Fruit fly (Drosophila melanogaster) whole organism, embryonic: ENCODE data around the gene CG17029.

Experiments used
- Bdp1 ChIP-seq: fragments of 200-800 bp; sonication (Bioruptor generic); optimal IDR thresholded peaks from 3 replicates; lab custom pipeline; 2016; ENCODE audit warnings: missing biosample characterization, missing genetic modification characterization
- CG10267 ChIP-seq: fragments of 200-800 bp; sonication (Bioruptor generic); optimal IDR thresholded peaks from 2 replicates; lab custom pipeline; 2018; ENCODE audit warnings: missing biosample characterization, mild to moderate bottlenecking, missing genetic modification characterization, moderate library complexity
- CG10462 ChIP-seq: fragments of 200-800 bp; sonication (Bioruptor generic); optimal IDR thresholded peaks from 2 replicates; lab custom pipeline; 2016; ENCODE audit warnings: missing biosample characterization, missing genetic modification characterization
- CG13624 ChIP-seq: fragments of 200-800 bp; sonication (Bioruptor generic); optimal IDR thresholded peaks from 2 replicates; lab custom pipeline; 2016; ENCODE audit warnings: missing biosample characterization, missing genetic modification characterization
- CG13775 ChIP-seq: fragments of 200-800 bp; sonication (Bioruptor generic); optimal IDR thresholded peaks from 3 replicates; lab custom pipeline; 2017; ENCODE audit warnings: missing biosample characterization, mild to moderate bottlenecking, missing genetic modification characterization
- CG14050 ChIP-seq: fragments of 200-800 bp; sonication (Bioruptor generic); IDR thresholded peaks from 3 replicates; pipeline ENCODE4 v1.3.6; 2022; ENCODE audit warnings: missing biosample characterization, missing genetic modification characterization
- CG14667 ChIP-seq: fragments of 200-800 bp; sonication (Bioruptor generic); IDR thresholded peaks from 2 replicates; pipeline ENCODE4 v1.3.6; 2022; ENCODE audit warnings: missing biosample characterization, missing genetic modification characterization
- CG14965 ChIP-seq: fragments of 200-800 bp; sonication (Bioruptor generic); optimal IDR thresholded peaks from 2 replicates; lab custom pipeline; 2016; ENCODE audit warnings: missing biosample characterization, missing genetic modification characterization, borderline replicate concordance
- CG17186 ChIP-seq: fragments of 200-800 bp; sonication (Bioruptor generic); optimal IDR thresholded peaks from 3 replicates; lab custom pipeline; 2017; ENCODE audit warnings: missing biosample characterization, missing genetic modification reagents, missing genetic modification characterization
- CG17612 ChIP-seq: fragments of 200-800 bp; sonication (Bioruptor generic); IDR thresholded peaks from 2 replicates; pipeline ENCODE4 v1.3.6; 2022; ENCODE audit warnings: missing biosample characterization, missing genetic modification characterization
- CG17802 ChIP-seq: fragments of 200-800 bp; sonication (Bioruptor generic); optimal IDR thresholded peaks from 2 replicates; lab custom pipeline; 2018; ENCODE audit warnings: missing biosample characterization, mild to moderate bottlenecking, missing genetic modification characterization, moderate library complexity
- CG31441 ChIP-seq: fragments of 200-800 bp; sonication (Bioruptor generic); IDR thresholded peaks from 2 replicates; pipeline ENCODE4 v1.3.6; 2022; ENCODE audit warnings: missing biosample characterization, missing genetic modification characterization
- CG3281 ChIP-seq: fragments of 200-800 bp; sonication (Bioruptor generic); optimal IDR thresholded peaks from 3 replicates; lab custom pipeline; 2017; ENCODE audit warnings: missing biosample characterization, mild to moderate bottlenecking, missing genetic modification characterization
- CG34376 ChIP-seq: fragments of 200-800 bp; sonication (Bioruptor generic); optimal IDR thresholded peaks from 2 replicates; lab custom pipeline; 2018; ENCODE audit warnings: missing biosample characterization, mild to moderate bottlenecking, missing genetic modification characterization
- CG4404 ChIP-seq: fragments of 200-800 bp; sonication (Bioruptor generic); IDR thresholded peaks from 2 replicates; pipeline ENCODE4 v1.3.6; 2022; ENCODE audit warnings: missing biosample characterization, missing genetic modification characterization
- CG7357 ChIP-seq: fragments of 200-800 bp; sonication (Bioruptor generic); IDR thresholded peaks from 3 replicates; pipeline ENCODE4 v1.3.6; 2022; ENCODE audit warnings: missing biosample characterization, missing genetic modification characterization
- CG7556 ChIP-seq: fragments of 200-800 bp; sonication (Bioruptor generic); optimal IDR thresholded peaks from 2 replicates; lab custom pipeline; 2017; ENCODE audit warnings: missing biosample characterization, mild to moderate bottlenecking, missing genetic modification characterization
- CG7928 ChIP-seq: fragments of 200-800 bp; sonication (Bioruptor generic); optimal IDR thresholded peaks from 2 replicates; lab custom pipeline; 2017; ENCODE audit warnings: missing biosample characterization, mild to moderate bottlenecking, missing genetic modification characterization
- CG7963 ChIP-seq: fragments of 200-800 bp; sonication (Bioruptor generic); IDR thresholded peaks from 3 replicates; pipeline ENCODE4 v1.3.6; 2022; ENCODE audit warnings: missing biosample characterization, missing genetic modification characterization; ENCODE audit not compliant: partially characterized antibody
- CG9932 ChIP-seq: fragments of 200-800 bp; sonication (Bioruptor generic); IDR thresholded peaks from 2 replicates; pipeline ENCODE4 v1.3.6; 2022; ENCODE audit warnings: missing biosample characterization, missing genetic modification characterization
- CHES-1-like ChIP-seq: fragments of 200-800 bp; sonication (Bioruptor generic); optimal IDR thresholded peaks from 2 replicates; lab custom pipeline; 2016; ENCODE audit warnings: missing biosample characterization, missing genetic modification characterization
- CoRest ChIP-seq: fragments of 200-800 bp; sonication (Bioruptor generic); optimal IDR thresholded peaks from 3 replicates; lab custom pipeline; 2018; ENCODE audit warnings: missing biosample characterization, mild to moderate bottlenecking, missing genetic modification characterization, moderate library complexity
- D19A ChIP-seq: fragments of 200-800 bp; optimal IDR thresholded peaks from 3 replicates; lab custom pipeline; 2019; ENCODE audit warnings: missing biosample characterization, mild to moderate bottlenecking, missing genetic modification characterization, moderate library complexity
- Dip2 ChIP-seq: fragments of 200-800 bp; sonication (Bioruptor generic); IDR thresholded peaks from 2 replicates; pipeline ENCODE4 v1.3.6; 2022; ENCODE audit warnings: missing biosample characterization, missing genetic modification characterization
- Gug ChIP-seq: fragments of 200-800 bp; sonication (Bioruptor generic); IDR thresholded peaks from 4 replicates; pipeline ENCODE4 v1.3.6; 2022; ENCODE audit warnings: missing biosample characterization, missing genetic modification characterization
- HLH4C ChIP-seq: fragments of 200-800 bp; sonication (Bioruptor generic); IDR thresholded peaks from 3 replicates; pipeline ENCODE4 v1.3.6; 2022; ENCODE audit warnings: missing biosample characterization, missing genetic modification characterization; ENCODE audit not compliant: partially characterized antibody
- Lim3 ChIP-seq: fragments of 200-800 bp; sonication (Bioruptor generic); IDR thresholded peaks from 2 replicates; pipeline ENCODE4 v1.3.6; 2022; ENCODE audit warnings: missing biosample characterization, missing genetic modification characterization
- Myb ChIP-seq: fragments of 200-800 bp; sonication (Bioruptor generic); optimal IDR thresholded peaks from 2 replicates; lab custom pipeline; 2016; ENCODE audit warnings: missing biosample characterization, missing genetic modification characterization
- Pdp1 ChIP-seq, 2 experiments: fragments of 200-800 bp; sonication (Bioruptor generic); optimal IDR thresholded peaks; 3 replicates each; lab custom pipeline; 2016; ENCODE audit warnings: missing biosample characterization in 2 of 2, missing genetic modification characterization in 2 of 2, mild to moderate bottlenecking in 1 of 2, moderate library complexity in 1 of 2
- cg ChIP-seq: fragments of 200-800 bp; sonication (Bioruptor generic); optimal IDR thresholded peaks from 3 replicates; lab custom pipeline; 2019; ENCODE audit warnings: missing biosample characterization, mild to moderate bottlenecking, missing genetic modification characterization, moderate library complexity
- chinmo ChIP-seq: fragments of 200-800 bp; sonication (Bioruptor generic); IDR thresholded peaks from 4 replicates; pipeline ENCODE4 v1.3.6; 2022; ENCODE audit warnings: missing biosample characterization, missing genetic modification characterization; ENCODE audit not compliant: partially characterized antibody
- corto ChIP-seq: fragments of 200-800 bp; sonication (Bioruptor generic); optimal IDR thresholded peaks from 2 replicates; lab custom pipeline; 2016; ENCODE audit warnings: missing biosample characterization, mild to moderate bottlenecking, missing genetic modification characterization, moderate library complexity
- cwo ChIP-seq: fragments of 200-800 bp; sonication (Bioruptor generic); optimal IDR thresholded peaks from 3 replicates; lab custom pipeline; 2017; ENCODE audit warnings: missing biosample characterization, missing genetic modification characterization, mild to moderate bottlenecking, moderate library complexity, missing genetic modification reagents
- dmrt99B ChIP-seq: fragments of 200-800 bp; sonication (Bioruptor generic); optimal IDR thresholded peaks from 2 replicates; lab custom pipeline; 2018; ENCODE audit warnings: missing biosample characterization, mild to moderate bottlenecking, missing genetic modification characterization, moderate library complexity
- ems ChIP-seq: fragments of 200-800 bp; sonication (Bioruptor generic); optimal IDR thresholded peaks from 3 replicates; lab custom pipeline; 2016; ENCODE audit warnings: missing biosample characterization, missing genetic modification characterization
- exex ChIP-seq: fragments of 200-800 bp; sonication (Bioruptor generic); optimal IDR thresholded peaks from 4 replicates; lab custom pipeline; 2018; ENCODE audit warnings: missing biosample characterization, mild to moderate bottlenecking, missing genetic modification characterization, moderate library complexity
- fu2 ChIP-seq: fragments of 200-800 bp; sonication (Bioruptor generic); optimal IDR thresholded peaks from 2 replicates; lab custom pipeline; 2016; ENCODE audit warnings: missing biosample characterization, missing genetic modification characterization
- lilli ChIP-seq: fragments of 200-800 bp; sonication (Bioruptor generic); optimal IDR thresholded peaks from 3 replicates; lab custom pipeline; 2016; ENCODE audit warnings: missing biosample characterization, missing genetic modification characterization
- mam ChIP-seq: fragments of 200-800 bp; sonication (Bioruptor generic); optimal IDR thresholded peaks from 3 replicates; lab custom pipeline; 2016; ENCODE audit warnings: missing biosample characterization, missing genetic modification characterization
- mld ChIP-seq: fragments of 200-800 bp; sonication (Bioruptor generic); IDR thresholded peaks from 3 replicates; pipeline ENCODE4 v1.3.6; 2022; ENCODE audit warnings: missing biosample characterization, missing genetic modification characterization; ENCODE audit not compliant: partially characterized antibody
- nerfin-2 ChIP-seq: fragments of 200-800 bp; sonication (Bioruptor generic); IDR thresholded peaks from 2 replicates; pipeline ENCODE4 v1.3.6; 2022; ENCODE audit warnings: missing biosample characterization, missing genetic modification characterization; ENCODE audit not compliant: partially characterized antibody
- onecut ChIP-seq: fragments of 200-800 bp; sonication (Bioruptor generic); IDR thresholded peaks from 2 replicates; pipeline ENCODE4 v1.3.6; 2022; ENCODE audit warnings: missing biosample characterization, missing genetic modification characterization
- pnt ChIP-seq: fragments of 200-800 bp; sonication (Bioruptor generic); optimal IDR thresholded peaks from 3 replicates; lab custom pipeline; 2016; ENCODE audit warnings: missing biosample characterization, missing genetic modification characterization
- schlank ChIP-seq: fragments of 200-800 bp; sonication (Bioruptor generic); optimal IDR thresholded peaks from 2 replicates; lab custom pipeline; 2018; ENCODE audit warnings: missing biosample characterization, mild to moderate bottlenecking, missing genetic modification characterization
- shn ChIP-seq: fragments of 200-800 bp; sonication (Bioruptor generic); optimal IDR thresholded peaks from 3 replicates; lab custom pipeline; 2016; ENCODE audit warnings: missing biosample characterization, missing genetic modification characterization
- sisA ChIP-seq: fragments of 200-800 bp; sonication (Bioruptor generic); IDR thresholded peaks from 2 replicates; pipeline ENCODE4 v1.3.6; 2022; ENCODE audit warnings: missing biosample characterization, missing genetic modification characterization
- slbo ChIP-seq: fragments of 200-800 bp; sonication (Bioruptor generic); IDR thresholded peaks from 2 replicates; pipeline ENCODE4 v1.3.6; 2022; ENCODE audit warnings: missing biosample characterization, missing genetic modification characterization
- sob ChIP-seq: fragments of 200-800 bp; sonication (Bioruptor generic); IDR thresholded peaks from 2 replicates; pipeline ENCODE4 v1.3.6; 2022; ENCODE audit warnings: missing biosample characterization, missing genetic modification characterization
- tio ChIP-seq: fragments of 200-800 bp; sonication (Bioruptor generic); optimal IDR thresholded peaks from 2 replicates; lab custom pipeline; 2017; ENCODE audit warnings: missing biosample characterization, missing genetic modification characterization, inconsistent platforms

Gene CG17029

dm6 chr3L:15999358-16000005 is 22.8 kb downstream of the CG17029 start (continued):
- peak; percentile 85; the same call in 3 of the 4 replicates for TF ChIP-seq chinmo
- TF ChIP-seq CG14050 (GFP tag; lab: Robert Waterston, UW), result no peak
- TF ChIP-seq nerfin-2 (GFP tag; lab: Robert Waterston, UW), result no peak
- TF ChIP-seq fu2 (GFP tag; lab: Kevin White, UChicago), result peak; percentile 10
- peak; percentile 65 for TF ChIP-seq CG3281
- TF ChIP-seq pnt (GFP tag; lab: Kevin White, UChicago), result no peak
- peak; percentile 29 for TF ChIP-seq tio
- no peak for TF ChIP-seq sisA
- TF ChIP-seq mam (GFP tag; lab: Kevin White, UChicago), result peak; percentile 3
- TF ChIP-seq sob (GFP tag; lab: Robert Waterston, UW), result peak; percentile 67
- TF ChIP-seq CG7928 (GFP tag; lab: Kevin White, UChicago), result peak; percentile 3
- TF ChIP-seq CG17802 (tag; lab: Kevin White, UChicago), result no peak
- peak in 1 of 2 experiments; percentile 41 for TF ChIP-seq Pdp1 (GFP tag; optimal IDR thresholded peaks at IDR 0.05; lab: Kevin White, UChicago)
- no peak for TF ChIP-seq Lim3 (GFP tag; lab: Robert Waterston, UW)
- TF ChIP-seq CG7963 (GFP tag; lab: Robert Waterston, UW), result no peak
- TF ChIP-seq corto (GFP tag; lab: Kevin White, UChicago), result no peak
- no peak for TF ChIP-seq HLH4C (GFP tag; lab: Robert Waterston, UW)
- TF ChIP-seq CG14965 (GFP tag; lab: Kevin White, UChicago), result no peak
- 0 out of 2 replicates have a peak, but pooled peaks have one; percentile 25 for TF ChIP-seq CG17612 (GFP tag; lab: Robert Waterston, UW)
- peak; percentile 97 for TF ChIP-seq exex (tag; lab: Kevin White, UChicago)
- peak; percentile 63 for TF ChIP-seq CG7556 (GFP tag; lab: Kevin White, UChicago)
- TF ChIP-seq CoRest (tag; lab: Kevin White, UChicago), result peak; percentile 32
- TF ChIP-seq CHES-1-like (GFP tag; lab: Kevin White, UChicago), result no peak
- peak; percentile 83 for TF ChIP-seq CG34376
- TF ChIP-seq shn (GFP tag; lab: Kevin White, UChicago), result no peak
- TF ChIP-seq CG9932, result no peak
- no peak for TF ChIP-seq schlank (tag; lab: Kevin White, UChicago)
- no peak for TF ChIP-seq onecut
- no peak for TF ChIP-seq CG4404 (GFP tag; lab: Robert Waterston, UW)
- no peak for TF ChIP-seq CG17186 (GFP tag; lab: Kevin White, UChicago)
- TF ChIP-seq CG10267, result peak; percentile 19
- no peak for TF ChIP-seq CG7357
- TF ChIP-seq CG13775 (GFP tag; lab: Kevin White, UChicago), result peak; percentile 9
- 0 out of 4 replicates have a peak, but pooled peaks have one; percentile 2 for TF ChIP-seq Gug (GFP tag; lab: Robert Waterston, UW)
- TF ChIP-seq cg (GFP tag; lab: Kevin White, UChicago), result peak; percentile 14
- peak; percentile 25; the same call in 1 of the 2 replicates for TF ChIP-seq CG31441
- TF ChIP-seq Dip2, result no peak
- TF ChIP-seq CG14667 (GFP tag; lab: Robert Waterston, UW), result no peak
- no peak for TF ChIP-seq dmrt99B
- TF ChIP-seq slbo (GFP tag; lab: Robert Waterston, UW), result peak; percentile 79
- peak; percentile 5 for TF ChIP-seq lilli
- peak; percentile 93 for TF ChIP-seq cwo (GFP tag; lab: Kevin White, UChicago)
- no peak for TF ChIP-seq CG13624 (GFP tag; lab: Kevin White, UChicago)
- no peak for TF ChIP-seq ems (GFP tag; lab: Kevin White, UChicago)
- no peak for TF ChIP-seq Bdp1 (GFP tag; lab: Kevin White, UChicago)
- no peak for TF ChIP-seq Myb (GFP tag; lab: Kevin White, UChicago)
- no peak for TF ChIP-seq CG10462 (GFP tag; lab: Kevin White, UChicago)
- no peak for TF ChIP-seq mld (GFP tag; lab: Robert Waterston, UW)
- peak; percentile 27 for TF ChIP-seq D19A (tag; lab: Kevin White, UChicago)
